Worm (Caenorhabditis elegans) whole organism, L4/young adult: ENCODE results near the gene sri-42.

Experiments used
- W03F9.2 ChIP-seq: fragments of 150-350 bp; optimal IDR thresholded peaks from 2 replicates; lab custom pipeline; 2014; ENCODE audit warnings: missing biosample characterization, missing genetic modification characterization
- dao-5 ChIP-seq: sonication (generic microtip); optimal IDR thresholded peaks from 2 replicates; lab custom pipeline; 2016; ENCODE audit warnings: missing genotype, missing genetic modification characterization, moderate library complexity, missing compliant biosample characterization
- him-1 ChIP-seq: sonication (generic microtip); optimal IDR thresholded peaks from 2 replicates; lab custom pipeline; 2016; ENCODE audit warnings: missing genotype, missing genetic modification reagents, missing genetic modification characterization, missing compliant biosample characterization

- TF ChIP-seq him-1 (no peak), dao-5 (no peak), W03F9.2 (no peak)
These were observed 51.5 kb downstream of the sri-42 start, which contains the start of gene srg-21 for ce11 chrII:3091268-3091667.
